Worm (Caenorhabditis elegans) whole organism, dauer: Measurements from ENCODE around the gene col-37.
"Not testable (repeated sequence)": the region's sequence is repeated elsewhere in the genome, so short reads cannot be mapped to it uniquely, and the experiment has no call there.

Source experiments
- unc-62 ChIP-seq: sonication (generic microtip); optimal IDR thresholded peaks from 2 replicates; lab custom pipeline; 2017; ENCODE audit warnings: missing biosample characterization, missing genetic modification reagents, missing genetic modification characterization

The col-37 gene

DNA sequence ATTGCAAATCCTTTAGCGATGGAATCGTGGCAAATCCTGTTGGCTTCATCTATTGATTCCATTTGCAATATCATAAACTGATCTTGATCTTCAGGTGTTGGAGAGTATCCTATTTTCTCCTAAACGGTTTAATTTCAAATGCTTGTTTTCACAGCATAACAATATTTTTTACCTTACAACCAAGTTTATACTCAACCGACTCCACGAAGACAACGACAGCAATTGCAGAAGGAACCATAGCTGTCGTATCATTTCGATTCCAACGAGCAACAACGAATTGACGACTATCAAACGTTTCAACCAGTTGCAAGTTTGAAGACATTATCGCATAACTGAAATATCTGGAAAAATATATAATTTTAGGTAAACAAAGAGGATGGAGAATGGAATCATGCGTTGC, 16.3 kb upstream of the col-37 start, which contains the start of gene usip-1:
Gene usip-1, minus strand, starts transcription at position 341 of the 400 bp plus-strand sequence.
- TF ChIP-seq unc-62 (GFP tag; lab: Kevin White, UChicago): no peak

DNA sequence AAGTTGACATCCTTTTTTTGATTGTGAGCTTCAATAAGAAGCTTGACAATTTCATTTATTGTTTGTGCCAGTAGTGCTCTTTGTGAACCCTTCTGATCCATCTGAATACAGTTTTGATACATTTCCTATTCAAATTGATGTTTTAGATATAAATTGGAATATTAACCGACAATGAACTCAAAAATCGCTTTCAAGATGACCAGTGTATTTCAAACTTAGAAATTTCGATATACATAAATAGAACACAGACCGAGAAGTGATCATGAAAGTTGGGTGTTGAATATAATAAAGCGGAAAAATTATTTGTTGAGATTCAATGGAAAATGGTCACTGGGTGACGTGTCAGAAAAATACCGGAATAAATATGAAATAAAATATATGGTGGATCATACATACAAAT, 13.8 kb upstream of the col-37 start, which contains the start of gene elpc-3:
Gene elpc-3, minus strand, starts transcription at position 101 of the 400 bp plus-strand sequence.
- no peak for TF ChIP-seq unc-62 (GFP tag; lab: Kevin White, UChicago)

DNA sequence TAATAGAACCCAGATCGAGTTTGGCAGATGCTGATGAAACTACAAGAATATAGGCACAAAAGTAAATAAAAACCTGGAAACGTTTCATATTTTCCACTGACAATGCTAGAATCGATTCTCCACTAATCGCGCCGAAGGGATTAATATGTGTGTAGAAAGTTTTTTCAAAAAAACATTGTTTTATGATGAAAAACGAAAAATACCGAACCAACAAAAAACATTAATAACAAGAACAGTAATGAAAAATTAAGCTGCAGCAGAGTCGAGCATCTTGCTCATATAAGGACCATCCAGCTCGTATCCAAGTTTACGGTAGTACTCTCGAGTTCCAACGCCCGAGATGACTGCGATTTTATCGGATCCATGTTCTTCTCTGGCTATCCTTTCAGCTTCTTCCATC, 11.8 kb upstream of the col-37 start, which contains the start of gene clec-224:
Gene clec-224, minus strand, starts transcription at position 101 of the 400 bp plus-strand sequence.
- TF ChIP-seq unc-62 (GFP tag; lab: Kevin White, UChicago): no peak

DNA sequence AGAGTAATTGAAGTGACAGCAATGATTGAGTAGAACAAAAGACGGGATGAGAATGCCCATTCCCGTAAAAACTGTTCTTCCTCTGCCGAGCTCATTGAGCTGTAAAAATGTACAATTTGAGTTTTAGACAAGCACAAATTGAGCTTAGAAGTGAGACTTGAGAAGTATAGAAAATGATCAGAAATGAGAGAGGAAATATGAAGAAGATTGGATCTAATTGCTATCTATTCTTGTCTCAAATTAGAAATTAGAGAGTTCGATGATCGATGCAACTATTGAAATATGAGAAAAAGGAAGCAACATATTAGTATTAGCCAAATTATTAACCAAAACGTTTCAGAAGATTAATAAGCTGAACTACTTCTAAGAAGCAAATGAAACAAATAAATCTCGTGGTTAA, 2.6 kb upstream of the col-37 start, which contains the start of gene ZK863.1:
Gene ZK863.1, minus strand, starts transcription at position 101 of the 400 bp plus-strand sequence.
- TF ChIP-seq unc-62 (GFP tag; lab: Kevin White, UChicago): no peak

DNA sequence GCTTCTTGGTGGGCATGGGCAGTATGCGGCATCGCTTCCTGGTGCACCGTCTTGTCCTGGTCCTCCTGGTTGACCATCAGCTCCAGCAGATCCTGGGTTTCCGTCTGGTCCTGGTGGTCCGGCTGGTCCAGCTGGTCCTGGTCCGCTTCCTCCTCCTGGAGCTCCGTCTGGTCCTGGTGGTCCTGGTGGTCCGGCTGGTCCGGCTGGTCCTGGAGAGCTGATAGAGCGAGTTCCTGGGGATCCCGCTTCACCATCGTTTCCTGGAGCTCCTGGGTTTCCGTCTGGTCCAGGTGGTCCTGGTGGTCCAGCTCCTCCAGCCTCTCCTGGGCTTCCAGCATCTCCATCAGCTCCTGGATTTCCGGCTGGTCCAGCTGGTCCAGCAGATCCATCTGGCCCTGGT, 522 bp downstream of the col-37 start:
- no peak for TF ChIP-seq unc-62 (GFP tag; lab: Kevin White, UChicago)

DNA sequence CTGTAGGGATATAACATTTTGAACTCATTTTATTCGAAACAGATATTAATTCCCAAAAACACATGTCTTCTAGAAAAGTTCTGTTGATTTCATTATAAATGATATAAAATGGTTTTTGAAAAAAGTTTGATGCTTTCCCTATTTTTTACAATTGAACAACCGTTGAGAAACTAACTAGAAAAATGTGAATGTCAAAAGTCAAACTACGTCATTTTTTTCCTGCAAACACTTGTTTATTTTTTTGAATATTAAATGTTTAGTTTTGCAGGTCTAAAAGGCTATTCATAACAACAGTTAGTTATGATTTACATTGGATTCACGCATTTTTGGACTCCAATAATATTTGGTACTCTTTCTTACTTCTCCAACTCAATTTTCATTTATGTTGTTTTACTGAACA, 4.6 kb downstream of the col-37 start, which contains the start of gene srj-4:
Gene srj-4, plus strand, starts transcription at position 301 of the 400 bp plus-strand sequence.
- TF ChIP-seq unc-62 (GFP tag; lab: Kevin White, UChicago): no peak

DNA sequence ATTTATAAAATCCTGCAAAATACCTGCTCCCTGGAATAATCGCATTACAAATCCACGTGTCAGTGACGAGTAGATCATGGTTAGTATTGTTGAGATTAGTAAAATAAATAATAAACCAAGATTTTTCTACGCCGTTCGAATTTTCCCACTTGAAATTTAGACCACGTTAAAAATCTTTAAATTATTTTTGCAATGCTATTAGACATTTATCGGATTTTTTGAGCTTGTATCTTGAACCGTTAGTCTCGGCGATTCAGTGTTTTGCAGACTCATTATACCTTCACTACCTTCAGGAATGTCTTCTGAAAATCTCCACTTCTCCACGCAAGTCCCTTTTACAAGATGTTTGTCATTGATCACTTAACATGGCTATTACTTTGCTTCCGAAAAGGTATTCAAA, 5.3 kb downstream of the col-37 start, which contains the start of gene C27A7.5:
Gene C27A7.5, minus strand, starts transcription at position 101 of the 400 bp plus-strand sequence.
- TF ChIP-seq unc-62 (GFP tag; lab: Kevin White, UChicago): no peak

DNA sequence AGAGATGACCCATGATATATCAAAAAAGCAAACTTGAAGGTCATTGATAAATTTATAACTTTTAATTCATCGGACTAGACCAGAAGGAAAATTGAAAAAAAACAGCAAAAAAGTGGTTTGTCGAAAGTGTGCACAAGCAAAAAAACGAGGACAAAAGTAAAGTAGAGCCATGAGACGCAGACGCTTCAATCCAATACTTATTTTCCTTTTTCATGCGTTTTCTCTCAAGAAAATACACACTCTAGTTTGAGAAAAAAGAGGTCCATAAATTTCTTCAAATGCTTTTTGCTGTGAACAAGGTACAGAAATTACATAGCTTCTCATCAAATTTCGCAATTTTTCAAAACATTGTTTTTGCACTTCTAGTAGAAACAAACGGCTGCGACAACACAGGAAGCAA, 6.4 kb downstream of the col-37 start:
- no peak for TF ChIP-seq unc-62 (GFP tag; lab: Kevin White, UChicago)

DNA sequence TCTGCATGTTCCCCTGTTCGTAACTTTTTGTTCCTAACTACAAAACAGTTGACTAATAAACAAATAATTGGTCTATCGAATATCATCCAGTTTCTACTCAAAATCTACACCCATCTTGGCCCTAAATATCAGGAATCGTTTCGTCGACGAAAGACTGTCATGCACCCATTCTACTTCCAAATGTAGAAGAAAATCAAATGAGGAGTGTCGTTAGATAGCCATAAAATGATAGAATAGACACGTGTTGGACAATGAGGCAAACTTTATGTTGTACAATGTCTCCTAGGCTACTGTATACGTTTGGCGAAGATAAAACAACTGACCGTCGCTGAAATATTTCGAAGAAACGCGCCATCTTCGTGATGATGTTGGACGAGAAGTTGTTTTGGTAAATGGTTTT, 7.6 kb downstream of the col-37 start:
- TF ChIP-seq unc-62 (GFP tag; lab: Kevin White, UChicago): no peak

DNA sequence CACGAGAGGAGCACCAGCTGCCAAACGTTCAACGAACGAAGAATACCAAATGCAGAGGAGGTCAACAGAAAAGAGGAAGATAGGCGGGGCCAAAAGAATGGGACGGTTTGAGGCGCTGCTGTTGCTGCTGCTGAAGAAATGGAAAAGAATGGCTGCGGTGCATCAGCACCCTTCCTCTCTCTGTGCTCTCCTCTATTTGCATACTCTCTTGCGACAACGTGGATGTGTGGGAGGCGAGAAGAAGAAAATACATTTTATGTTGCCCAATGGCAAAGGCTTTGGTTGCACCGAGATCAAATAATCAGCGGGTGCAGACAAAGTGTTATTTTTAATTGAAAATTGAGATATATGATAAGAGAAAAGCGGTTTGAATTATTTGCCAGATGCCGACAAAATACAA, 9.2 kb downstream of the col-37 start:
- TF ChIP-seq unc-62 (GFP tag; lab: Kevin White, UChicago): no peak

DNA sequence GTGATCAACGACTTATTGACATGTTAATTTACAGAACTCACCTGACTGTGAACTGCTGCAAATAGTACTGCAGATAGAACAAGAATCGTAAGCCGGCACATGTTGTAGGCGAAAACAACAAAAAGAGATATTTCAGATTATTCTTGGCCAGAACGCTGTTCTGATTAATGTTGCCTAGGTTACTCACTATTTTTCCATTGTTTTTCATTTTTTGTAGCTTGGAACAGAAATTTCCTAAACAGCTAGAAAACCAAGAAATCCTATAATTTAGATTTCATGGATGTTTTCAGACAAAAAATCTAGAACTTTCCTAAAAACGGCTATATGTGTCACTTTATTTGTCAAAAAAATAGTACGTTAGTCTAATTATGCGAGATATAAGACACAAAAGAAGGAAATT, 13.0 kb downstream of the col-37 start, which contains the start of gene C27A7.9:
Gene C27A7.9, minus strand, starts transcription at position 101 of the 400 bp plus-strand sequence.
- TF ChIP-seq unc-62 (GFP tag; lab: Kevin White, UChicago): no peak

DNA sequence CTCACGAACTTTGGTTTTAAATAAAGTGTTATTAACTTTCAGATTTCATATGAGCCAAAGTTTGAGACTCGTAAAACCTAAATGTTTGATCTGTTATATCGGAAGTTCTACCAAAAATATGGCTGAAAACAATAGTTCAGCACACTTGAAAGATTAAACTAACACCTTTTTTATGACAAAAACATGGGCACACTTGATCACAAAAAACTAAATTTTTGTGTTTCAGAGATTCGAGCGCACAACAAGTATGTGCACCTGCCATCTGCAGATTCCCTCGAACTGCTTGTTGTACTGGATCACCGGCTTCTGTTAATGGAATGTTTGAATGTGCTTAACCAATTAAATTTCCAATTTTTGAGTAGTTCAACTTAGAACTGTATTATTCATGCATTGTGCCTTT, 13.8 kb downstream of the col-37 start:
- TF ChIP-seq unc-62 (GFP tag; lab: Kevin White, UChicago): no peak

DNA sequence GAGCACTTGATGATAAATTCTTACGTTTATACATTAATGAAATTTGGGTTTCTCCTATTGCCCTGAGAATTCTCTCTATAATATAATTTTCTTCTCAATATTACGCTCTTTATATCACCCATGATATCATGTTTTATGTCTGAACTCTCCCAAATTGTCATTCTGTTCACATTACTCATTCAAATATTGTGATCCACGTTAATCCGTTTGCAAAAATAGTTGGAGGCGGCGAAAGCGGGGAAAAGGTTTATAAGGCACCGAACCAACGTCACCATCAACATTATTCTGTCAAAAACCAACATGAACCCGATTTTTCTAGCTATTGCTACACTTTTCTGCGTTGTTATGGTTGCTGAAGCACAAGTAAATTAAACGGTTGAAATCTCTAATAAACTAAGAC, 14.7 kb downstream of the col-37 start, which contains the start of gene C27A7.8:
Gene C27A7.8, plus strand, starts transcription at position 301 of the 400 bp plus-strand sequence.
- no peak for TF ChIP-seq unc-62 (GFP tag; lab: Kevin White, UChicago)

DNA sequence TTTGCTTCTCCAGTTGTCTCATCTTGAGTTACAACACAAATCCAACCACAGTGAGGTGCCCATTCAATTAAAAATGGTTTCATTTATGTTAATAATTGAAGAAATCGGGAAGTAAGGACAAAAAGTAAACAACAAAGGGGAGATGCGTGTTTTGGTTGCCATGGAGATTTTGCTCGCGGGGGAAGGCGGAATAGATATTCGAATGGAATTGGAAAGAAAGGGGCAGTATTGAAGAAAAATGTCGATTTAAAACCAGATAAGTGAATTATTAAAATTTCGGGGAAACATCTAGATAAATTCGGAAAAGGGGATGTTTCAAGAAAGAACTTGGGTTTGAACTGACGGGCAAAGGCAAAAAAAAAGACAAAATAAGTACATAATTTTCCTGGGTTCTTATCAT, 16.9 kb downstream of the col-37 start, which contains the start of gene che-11:
Gene che-11, minus strand, starts transcription at position 101 of the 400 bp plus-strand sequence.
- no peak for TF ChIP-seq unc-62 (GFP tag; lab: Kevin White, UChicago)

DNA sequence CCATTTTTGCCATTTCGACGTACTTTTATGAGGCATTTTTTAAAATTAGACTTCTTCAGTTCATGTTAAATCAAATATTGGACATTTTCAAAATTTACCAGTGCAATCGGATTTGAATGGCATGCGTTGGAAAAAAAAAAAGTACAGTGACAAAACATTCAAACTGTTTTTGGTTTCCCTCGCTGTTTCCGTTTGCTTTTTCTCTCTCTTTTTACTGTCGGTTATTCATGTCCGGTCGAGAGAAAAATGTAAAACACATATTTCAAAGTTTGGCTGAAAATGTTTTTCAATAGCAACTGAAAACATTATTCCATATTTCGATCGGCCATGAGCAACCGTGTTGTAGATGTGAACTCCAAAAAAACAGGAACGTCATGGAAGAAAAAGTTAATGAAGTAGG, 26.9 kb downstream of the col-37 start, which contains the start of gene C27A7.3:
Gene C27A7.3, plus strand, starts transcription at position 301 of the 400 bp plus-strand sequence.
- TF ChIP-seq unc-62 (GFP tag; lab: Kevin White, UChicago): no peak

DNA sequence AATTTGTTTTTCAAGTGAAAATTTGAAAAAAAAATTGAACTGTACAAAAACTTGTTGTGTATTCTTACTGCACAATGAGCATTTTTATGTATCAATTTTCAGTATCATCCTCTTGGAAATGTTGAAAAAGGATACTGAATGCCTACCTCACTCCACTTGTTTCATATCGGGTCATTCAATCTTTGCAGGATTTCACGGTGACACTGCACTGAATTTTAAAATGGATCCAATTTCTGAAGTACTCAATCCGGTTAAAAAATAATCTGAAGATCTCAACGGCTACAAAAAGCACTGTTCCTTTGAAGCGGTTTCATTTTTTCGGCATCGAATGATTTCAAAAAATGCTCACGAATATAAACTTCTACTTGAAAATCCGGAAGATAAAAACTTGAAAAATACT, 29.6 kb downstream of the col-37 start:
- TF ChIP-seq unc-62 (GFP tag; lab: Kevin White, UChicago): no peak

DNA sequence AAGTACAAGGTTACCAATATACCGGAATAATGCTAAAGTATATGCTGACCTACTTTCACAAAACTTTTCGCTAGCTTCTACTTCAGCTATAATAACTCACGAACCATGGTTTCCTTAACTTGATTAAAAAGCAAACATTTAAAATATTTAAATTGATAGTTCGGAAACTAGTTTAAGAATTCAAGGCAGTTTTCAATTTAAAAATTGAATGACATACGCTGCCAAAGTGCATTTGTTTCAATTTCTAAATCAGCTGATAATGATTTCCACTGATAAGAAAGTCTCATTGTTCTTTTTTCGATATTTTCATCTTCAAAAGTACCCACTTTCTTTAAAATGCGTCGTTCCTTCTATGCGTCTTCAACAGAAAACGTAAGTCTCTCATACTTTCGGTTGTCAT, 36.4 kb downstream of the col-37 start, which contains the start of gene enpp-1:
Gene enpp-1, plus strand, starts transcription at position 301 of the 400 bp plus-strand sequence.
- not testable (repeated sequence) for TF ChIP-seq unc-62 (GFP tag; lab: Kevin White, UChicago)
